Worm (Caenorhabditis elegans) whole organism, late embryonic: Measurements from ENCODE around the gene R102.11.

Experiments
- K09A11.1 ChIP-seq: sonication (generic microtip); optimal IDR thresholded peaks from 2 replicates; lab custom pipeline; 2017; ENCODE audit warnings: antibody characterized with exemption, mild to moderate bottlenecking, missing genetic modification characterization, missing compliant biosample characterization; ENCODE audit not compliant: insufficient read depth
- ama-1 ChIP-seq: fragments of 150-350 bp; optimal IDR thresholded peaks from 2 replicates; lab custom pipeline; 2014
- ceh-14 ChIP-seq: sonication (generic microtip); optimal IDR thresholded peaks from 2 replicates; lab custom pipeline; 2016; ENCODE audit warnings: missing genotype, missing genetic modification characterization, missing compliant biosample characterization
- ceh-30 ChIP-seq: fragments of 150-350 bp; optimal IDR thresholded peaks from 2 replicates; lab custom pipeline; 2014; ENCODE audit warnings: missing biosample characterization, missing genetic modification characterization
- elt-4 ChIP-seq: sonication (generic microtip); optimal IDR thresholded peaks from 2 replicates; lab custom pipeline; 2016; ENCODE audit warnings: missing genetic modification characterization, missing compliant biosample characterization
- ets-4 ChIP-seq: sonication (generic microtip); optimal IDR thresholded peaks from 2 replicates; lab custom pipeline; 2016; ENCODE audit warnings: missing genetic modification characterization, missing compliant biosample characterization
- hlh-30 ChIP-seq: sonication (generic microtip); optimal IDR thresholded peaks from 2 replicates; lab custom pipeline; 2017; ENCODE audit warnings: antibody characterized with exemption, missing genetic modification characterization, missing compliant biosample characterization; ENCODE audit not compliant: insufficient read depth
- lim-6 ChIP-seq: sonication (generic microtip); optimal IDR thresholded peaks from 2 replicates; lab custom pipeline; 2016; ENCODE audit warnings: missing genetic modification characterization, missing compliant biosample characterization
- nfya-1 ChIP-seq: sonication (generic microtip); optimal IDR thresholded peaks from 2 replicates; lab custom pipeline; 2017; ENCODE audit warnings: missing genetic modification characterization, mild to moderate bottlenecking, missing compliant biosample characterization, antibody characterized with exemption, moderate library complexity
- nhr-11 ChIP-seq: fragments of 150-350 bp; optimal IDR thresholded peaks from 2 replicates; lab custom pipeline; 2014; ENCODE audit warnings: missing biosample characterization, missing genetic modification characterization
- pha-4 ChIP-seq: fragments of 150-350 bp; optimal IDR thresholded peaks from 2 replicates; lab custom pipeline; 2018; ENCODE audit warnings: missing biosample characterization, missing genetic modification reagents, missing genetic modification characterization
- rnt-1 ChIP-seq: sonication (generic microtip); optimal IDR thresholded peaks from 2 replicates; lab custom pipeline; 2016; ENCODE audit warnings: missing genetic modification characterization, missing compliant biosample characterization
- syd-9 ChIP-seq: sonication (generic microtip); optimal IDR thresholded peaks from 2 replicates; lab custom pipeline; 2016; ENCODE audit warnings: mild to moderate bottlenecking, missing genetic modification characterization, moderate library complexity, missing compliant biosample characterization

ce11 chrIV:10685758-10686157 lies 13.8 kb downstream of the R102.11 start, which contains the start of the genes K08C7.6 and R102.1:
- TF ChIP-seq hlh-30 (no peak), pha-4 (tag; lab: Kevin White, UChicago) (no peak), K09A11.1 (tag; lab: Kevin White, UChicago) (no peak), lim-6 (no peak), nhr-11 (tag; lab: Kevin White, UChicago) (no peak), ceh-14 (tag; lab: Kevin White, UChicago) (no peak), ceh-30 (tag; lab: Kevin White, UChicago) (no peak), elt-4 (no peak), syd-9 (tag; lab: Kevin White, UChicago) (no peak), ets-4 (tag; lab: Kevin White, UChicago) (no peak), nfya-1 (tag; lab: Kevin White, UChicago) (no peak), ama-1 (lab: Kevin White, UChicago) (no peak), rnt-1 (tag; lab: Kevin White, UChicago) (no peak)
